Worm (Caenorhabditis elegans) whole organism, L2 larva: Measurements from ENCODE around the gene jud-4.

Experiments
- ZK546.5 ChIP-seq: sonication (generic microtip); optimal IDR thresholded peaks from 2 replicates; lab custom pipeline; 2017; ENCODE audit warnings: missing biosample characterization, missing genetic modification characterization
- ama-1 ChIP-seq: fragments of 150-350 bp; optimal IDR thresholded peaks from 2 replicates; lab custom pipeline; 2018; ENCODE audit warnings: inconsistent platforms
- egl-27 ChIP-seq: sonication (generic microtip); optimal IDR thresholded peaks from 3 replicates; lab custom pipeline; 2017; ENCODE audit warnings: missing biosample characterization, missing genetic modification reagents, missing genetic modification characterization
- elt-3 ChIP-seq: sonication (generic microtip); optimal IDR thresholded peaks from 2 replicates; lab custom pipeline; 2017; ENCODE audit warnings: missing biosample characterization, missing genetic modification characterization
- lin-39 ChIP-seq: fragments of 150-350 bp; optimal IDR thresholded peaks from 2 replicates; lab custom pipeline; 2014; ENCODE audit warnings: missing biosample characterization, missing genetic modification reagents, missing genetic modification characterization
- mdl-1 ChIP-seq, 2 experiments: fragments of 150-350 bp in 1 of 2; sonication (generic microtip) in 1 of 2; optimal IDR thresholded peaks; 2 replicates each; lab custom pipeline; 2017; ENCODE audit warnings: missing biosample characterization in 2 of 2, missing genetic modification characterization in 2 of 2
- nhr-11 ChIP-seq: fragments of 150-350 bp; optimal IDR thresholded peaks from 2 replicates; lab custom pipeline; 2014; ENCODE audit warnings: missing biosample characterization, missing genetic modification characterization
- nhr-12 ChIP-seq: fragments of 150-350 bp; optimal IDR thresholded peaks from 2 replicates; lab custom pipeline; 2014; ENCODE audit warnings: missing biosample characterization, missing genetic modification characterization
- nhr-129 ChIP-seq: fragments of 150-350 bp; optimal IDR thresholded peaks from 2 replicates; lab custom pipeline; 2014; ENCODE audit warnings: missing biosample characterization, missing genetic modification characterization
- nhr-25 ChIP-seq: fragments of 150-350 bp; sonication (generic microtip); optimal IDR thresholded peaks from 3 replicates; lab custom pipeline; 2014; ENCODE audit warnings: missing biosample characterization, missing genetic modification characterization
- ztf-11 ChIP-seq: sonication (generic microtip); optimal IDR thresholded peaks from 2 replicates; lab custom pipeline; 2017; ENCODE audit warnings: missing biosample characterization, missing genetic modification characterization

DNA sequence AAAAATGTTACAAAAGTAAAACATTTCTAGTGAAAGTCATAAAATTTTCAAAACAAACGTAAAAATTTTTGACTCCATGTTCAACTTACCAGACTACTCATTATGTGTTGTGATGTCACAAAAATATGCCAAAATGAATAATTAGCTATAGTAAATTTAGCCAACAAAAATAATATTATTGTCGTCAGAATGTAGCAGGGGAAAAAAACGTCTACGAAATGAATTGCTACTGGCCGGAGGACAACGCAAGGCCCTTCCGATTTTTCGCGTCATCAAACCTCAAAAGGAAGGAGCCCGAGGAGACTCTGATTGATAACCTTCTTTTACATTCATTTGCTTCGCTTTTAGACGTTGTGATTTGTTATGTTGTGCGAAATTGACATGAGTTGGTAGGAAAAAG, 18.9 kb downstream of the jud-4 start, which contains the start of gene ser-2:
- no peak for TF ChIP-seq egl-27
- TF ChIP-seq nhr-129 (tag; lab: Kevin White, UChicago), result no peak
- TF ChIP-seq ZK546.5 (tag; lab: Kevin White, UChicago), result no peak
- TF ChIP-seq ama-1, result no peak
- no peak for TF ChIP-seq nhr-25
- no peak for TF ChIP-seq ztf-11 (tag; lab: Kevin White, UChicago)
- TF ChIP-seq lin-39 (tag; lab: Kevin White, UChicago), result no peak
- TF ChIP-seq mdl-1 (tag; optimal IDR thresholded peaks at IDR 0.05; lab: Kevin White, UChicago), result no peak
- no peak for TF ChIP-seq elt-3
- no peak for TF ChIP-seq nhr-12 (tag; lab: Kevin White, UChicago)
- TF ChIP-seq nhr-11, result no peak
